Worm (Caenorhabditis elegans) whole organism, young adult: Measurements from ENCODE around the gene zip-8.

Experiments
- B0336.3 ChIP-seq: fragments of 200-800 bp; sonication (Bioruptor generic); IDR thresholded peaks from 2 replicates; pipeline ENCODE4 v1.3.6; 2022; ENCODE audit warnings: missing genetic modification characterization, missing compliant biosample characterization
- C17E4.6 ChIP-seq: fragments of 200-800 bp; sonication (Bioruptor generic); IDR thresholded peaks from 2 replicates; pipeline ENCODE4 v1.3.6; 2022; ENCODE audit warnings: missing genetic modification reagents, missing genetic modification characterization, missing compliant biosample characterization
- D2030.7 ChIP-seq: fragments of 200-800 bp; sonication (Bioruptor generic); IDR thresholded peaks from 2 replicates; pipeline ENCODE4 v1.3.6; 2022; ENCODE audit warnings: missing genetic modification reagents, missing genetic modification characterization, missing compliant biosample characterization
- F10E7.11 ChIP-seq: sonication (generic microtip); optimal IDR thresholded peaks from 2 replicates; lab custom pipeline; 2017; ENCODE audit warnings: mild to moderate bottlenecking, missing genetic modification characterization, moderate library complexity, missing compliant biosample characterization
- F33H1.4 ChIP-seq: fragments of 200-800 bp; sonication (Bioruptor generic); IDR thresholded peaks from 2 replicates; pipeline ENCODE4 v1.3.6; 2022; ENCODE audit warnings: missing genetic modification reagents, missing genetic modification characterization, missing compliant biosample characterization
- F39B2.1 ChIP-seq: fragments of 200-800 bp; sonication (Bioruptor generic); IDR thresholded peaks from 2 replicates; pipeline ENCODE4 v1.3.6; 2022; ENCODE audit warnings: missing genetic modification reagents, missing genetic modification characterization, missing compliant biosample characterization
- K12H6.12 ChIP-seq: fragments of 200-800 bp; sonication (Bioruptor generic); optimal IDR thresholded peaks from 2 replicates; lab custom pipeline; 2018; ENCODE audit warnings: mild to moderate bottlenecking, missing genetic modification characterization, missing compliant biosample characterization
- Y53G8AR.9 ChIP-seq: fragments of 200-800 bp; sonication (Bioruptor generic); conservative IDR thresholded peaks from 2 replicates; pipeline ENCODE4 v1.3.6; 2022; ENCODE audit warnings: missing genetic modification reagents, missing genetic modification characterization, missing compliant biosample characterization
- Y56A3A.18 ChIP-seq: fragments of 200-800 bp; sonication (Bioruptor generic); IDR thresholded peaks from 2 replicates; pipeline ENCODE4 v1.3.6; 2022; ENCODE audit warnings: missing genetic modification reagents, missing genetic modification characterization, missing compliant biosample characterization
- Y79H2A.3 ChIP-seq: fragments of 200-800 bp; sonication (Bioruptor generic); conservative IDR thresholded peaks from 2 replicates; pipeline ENCODE4 v1.3.6; 2022; ENCODE audit warnings: missing genetic modification reagents, missing genetic modification characterization, missing compliant biosample characterization
- ZK185.1 ChIP-seq: sonication (generic microtip); optimal IDR thresholded peaks from 2 replicates; lab custom pipeline; 2016; ENCODE audit warnings: mild to moderate bottlenecking, missing genetic modification characterization, missing compliant biosample characterization; ENCODE audit not compliant: poor library complexity, severe bottlenecking
- aptf-2 ChIP-seq: fragments of 200-800 bp; sonication (Bioruptor generic); conservative IDR thresholded peaks from 2 replicates; pipeline ENCODE4 v1.3.6; 2022; ENCODE audit warnings: missing genetic modification reagents, missing genetic modification characterization, missing compliant biosample characterization
- attf-5 ChIP-seq: fragments of 200-800 bp; sonication (Bioruptor generic); optimal IDR thresholded peaks from 2 replicates; lab custom pipeline; 2018; ENCODE audit warnings: mild to moderate bottlenecking, missing genetic modification characterization, missing compliant biosample characterization
- attf-6 ChIP-seq: fragments of 200-800 bp; sonication (Bioruptor generic); IDR thresholded peaks from 2 replicates; pipeline ENCODE4 v1.3.6; 2022; ENCODE audit warnings: missing genetic modification reagents, missing genetic modification characterization, missing compliant biosample characterization
- ccch-3 ChIP-seq: fragments of 200-800 bp; sonication (Bioruptor generic); optimal IDR thresholded peaks from 2 replicates; lab custom pipeline; 2018; ENCODE audit warnings: mild to moderate bottlenecking, missing genetic modification characterization, missing compliant biosample characterization
- ceh-79 ChIP-seq: sonication (generic microtip); optimal IDR thresholded peaks from 2 replicates; lab custom pipeline; 2017; ENCODE audit warnings: mild to moderate bottlenecking, missing genetic modification characterization, missing compliant biosample characterization
- ceh-91 ChIP-seq: fragments of 200-800 bp; sonication (Bioruptor generic); IDR thresholded peaks from 2 replicates; pipeline ENCODE4 v1.3.6; 2022; ENCODE audit warnings: missing genetic modification reagents, missing genetic modification characterization, missing compliant biosample characterization
- chd-7 ChIP-seq: sonication (generic microtip); optimal IDR thresholded peaks from 2 replicates; lab custom pipeline; 2016; ENCODE audit warnings: mild to moderate bottlenecking, missing genetic modification characterization, moderate library complexity, missing compliant biosample characterization
- die-1 ChIP-seq: sonication (generic microtip); optimal IDR thresholded peaks from 2 replicates; lab custom pipeline; 2016; ENCODE audit warnings: missing genotype, mild to moderate bottlenecking, missing genetic modification characterization, missing compliant biosample characterization
- dpff-1 ChIP-seq: sonication (generic microtip); optimal IDR thresholded peaks from 2 replicates; lab custom pipeline; 2017; ENCODE audit warnings: mild to moderate bottlenecking, missing genetic modification characterization, missing compliant biosample characterization
- dpl-1 ChIP-seq: fragments of 150-350 bp; optimal IDR thresholded peaks from 2 replicates; lab custom pipeline; 2014; ENCODE audit warnings: missing biosample characterization, missing genetic modification reagents, missing genetic modification characterization
- efl-1 ChIP-seq: fragments of 150-350 bp; optimal IDR thresholded peaks from 2 replicates; lab custom pipeline; 2014; ENCODE audit warnings: missing biosample characterization, missing genetic modification reagents, missing genetic modification characterization
- him-1 ChIP-seq: sonication (generic microtip); optimal IDR thresholded peaks from 2 replicates; lab custom pipeline; 2016; ENCODE audit warnings: missing genotype, missing genetic modification reagents, missing genetic modification characterization, missing compliant biosample characterization
- hlh-12 ChIP-seq: sonication (generic microtip); optimal IDR thresholded peaks from 2 replicates; lab custom pipeline; 2016; ENCODE audit warnings: missing genetic modification characterization, missing compliant biosample characterization
- hrde-1 ChIP-seq: sonication (generic microtip); optimal IDR thresholded peaks from 2 replicates; lab custom pipeline; 2016; ENCODE audit warnings: missing genetic modification characterization, mild to moderate bottlenecking, missing compliant biosample characterization, moderate library complexity, missing genotype, missing genetic modification reagents, borderline replicate concordance
- hsf-1 ChIP-seq: fragments of 200-800 bp; sonication (Bioruptor generic); IDR thresholded peaks from 2 replicates; pipeline ENCODE4 v1.3.6; 2022; ENCODE audit warnings: missing genetic modification reagents, missing genetic modification characterization, missing compliant biosample characterization
- lag-1 ChIP-seq: fragments of 200-800 bp; sonication (Bioruptor generic); IDR thresholded peaks from 2 replicates; pipeline ENCODE4 v1.3.6; 2022; ENCODE audit warnings: missing genetic modification reagents, missing genetic modification characterization, missing compliant biosample characterization
- lin-54 ChIP-seq: fragments of 200-800 bp; sonication (Bioruptor generic); optimal IDR thresholded peaks from 2 replicates; lab custom pipeline; 2018; ENCODE audit warnings: mild to moderate bottlenecking, missing genetic modification characterization, missing compliant biosample characterization
- lsl-1 ChIP-seq: fragments of 200-800 bp; sonication (Bioruptor generic); optimal IDR thresholded peaks from 2 replicates; lab custom pipeline; 2018; ENCODE audit warnings: mild to moderate bottlenecking, missing genetic modification characterization, moderate library complexity, missing compliant biosample characterization
- madf-6 ChIP-seq: fragments of 200-800 bp; sonication (Bioruptor generic); IDR thresholded peaks from 2 replicates; pipeline ENCODE4 v1.3.6; 2022; ENCODE audit warnings: missing genetic modification reagents, missing genetic modification characterization, missing compliant biosample characterization
- madf-8 ChIP-seq: fragments of 200-800 bp; sonication (Bioruptor generic); conservative IDR thresholded peaks from 2 replicates; pipeline ENCODE4 v1.3.6; 2022; ENCODE audit warnings: missing genetic modification reagents, missing genetic modification characterization, missing compliant biosample characterization
- mcd-1 ChIP-seq: fragments of 200-800 bp; sonication (Bioruptor generic); IDR thresholded peaks from 2 replicates; pipeline ENCODE4 v1.3.6; 2022; ENCODE audit warnings: missing genetic modification reagents, missing genetic modification characterization, missing compliant biosample characterization
- mel-28 ChIP-seq: sonication (generic microtip); optimal IDR thresholded peaks from 2 replicates; lab custom pipeline; 2016; ENCODE audit warnings: borderline replicate concordance, mild to moderate bottlenecking, missing genetic modification characterization, missing compliant biosample characterization
- mxl-1 ChIP-seq: sonication (generic microtip); optimal IDR thresholded peaks from 2 replicates; lab custom pipeline; 2016; ENCODE audit warnings: missing genetic modification characterization, missing compliant biosample characterization
- nfya-1 ChIP-seq: sonication (generic microtip); optimal IDR thresholded peaks from 2 replicates; lab custom pipeline; 2017; ENCODE audit warnings: antibody characterized with exemption, missing compliant biosample characterization, missing genetic modification characterization, borderline replicate concordance; ENCODE audit not compliant: insufficient read depth
- pha-4 ChIP-seq: fragments of 150-350 bp; sonication (generic microtip); optimal IDR thresholded peaks from 2 replicates; lab custom pipeline; 2014; ENCODE audit warnings: missing biosample characterization, missing genetic modification reagents, missing genetic modification characterization
- repo-1 ChIP-seq: sonication (generic microtip); optimal IDR thresholded peaks from 2 replicates; lab custom pipeline; 2017; ENCODE audit warnings: mild to moderate bottlenecking, missing genetic modification characterization, missing compliant biosample characterization
- snpc-1.1 ChIP-seq: sonication (generic microtip); optimal IDR thresholded peaks from 2 replicates; lab custom pipeline; 2017; ENCODE audit warnings: missing genetic modification characterization, mild to moderate bottlenecking, missing compliant biosample characterization, antibody characterized with exemption, moderate library complexity, missing genotype, missing genetic modification reagents; ENCODE audit not compliant: insufficient read depth
- snpc-3.4 ChIP-seq: sonication (generic microtip); optimal IDR thresholded peaks from 2 replicates; lab custom pipeline; 2017; ENCODE audit warnings: missing genetic modification characterization, mild to moderate bottlenecking, missing compliant biosample characterization, antibody characterized with exemption, moderate library complexity, missing genotype, missing genetic modification reagents
- somi-1 ChIP-seq: fragments of 200-800 bp; sonication (Bioruptor generic); optimal IDR thresholded peaks from 2 replicates; lab custom pipeline; 2018; ENCODE audit warnings: mild to moderate bottlenecking, missing genetic modification characterization, missing compliant biosample characterization
- sptf-2 ChIP-seq: fragments of 200-800 bp; sonication (Bioruptor generic); optimal IDR thresholded peaks from 2 replicates; lab custom pipeline; 2018; ENCODE audit warnings: mild to moderate bottlenecking, missing genetic modification characterization, missing compliant biosample characterization
- unc-130 ChIP-seq: sonication (generic microtip); optimal IDR thresholded peaks from 2 replicates; lab custom pipeline; 2016; ENCODE audit warnings: missing genetic modification reagents, missing genetic modification characterization, missing compliant biosample characterization
- xnd-1 ChIP-seq: sonication (generic microtip); optimal IDR thresholded peaks from 2 replicates; lab custom pipeline; 2016; ENCODE audit warnings: missing genotype, missing genetic modification reagents, missing genetic modification characterization, missing compliant biosample characterization
- zfh-2 ChIP-seq: fragments of 200-800 bp; sonication (Bioruptor generic); conservative IDR thresholded peaks from 2 replicates; pipeline ENCODE4 v1.3.6; 2022; ENCODE audit warnings: missing genetic modification reagents, missing genetic modification characterization, missing compliant biosample characterization
- ztf-28 ChIP-seq: fragments of 200-800 bp; sonication (Bioruptor generic); IDR thresholded peaks from 2 replicates; pipeline ENCODE4 v1.3.6; 2022; ENCODE audit warnings: missing genetic modification reagents, missing genetic modification characterization, missing compliant biosample characterization
- ztf-6 ChIP-seq: fragments of 200-800 bp; sonication (Bioruptor generic); IDR thresholded peaks from 2 replicates; pipeline ENCODE4 v1.3.6; 2022; ENCODE audit warnings: missing genetic modification reagents, missing genetic modification characterization, missing compliant biosample characterization

zip-8 gene

DNA sequence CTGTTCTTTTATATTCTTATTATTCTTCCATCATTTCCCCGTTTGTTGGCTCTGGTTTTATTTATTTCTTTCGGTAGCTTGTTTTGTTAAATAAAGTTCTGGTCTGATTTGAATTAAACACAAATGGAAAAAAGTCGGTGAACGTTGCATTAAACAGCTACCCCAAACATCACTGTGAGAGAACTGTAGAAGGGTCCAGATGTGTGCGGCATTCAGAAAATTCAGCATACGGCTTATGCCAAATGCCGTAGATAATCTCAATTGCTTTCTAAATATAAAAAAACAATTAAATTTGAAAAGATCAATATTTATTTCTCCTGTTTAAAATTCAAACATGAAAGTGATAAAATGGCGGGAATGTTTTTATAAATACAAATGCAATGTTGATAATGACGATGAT, 38.9 kb upstream of the zip-8 start:
- TF ChIP-seq attf-5 (GFP tag; lab: Kevin White, UChicago) (no peak), repo-1 (no peak), hlh-12 (tag; lab: Kevin White, UChicago) (no peak), Y56A3A.18 (peak; percentile 14; the same call in 1 of the 2 replicates), dpl-1 (GFP tag; lab: Kevin White, UChicago) (no peak), madf-8 (GFP tag; lab: Robert Waterston, UW) (no peak), D2030.7 (peak; percentile 43; the same call in 1 of the 2 replicates), dpff-1 (tag; lab: Kevin White, UChicago) (no peak), chd-7 (tag; lab: Kevin White, UChicago) (no peak), mxl-1 (no peak), aptf-2 (no peak), ztf-6 (no peak), zfh-2 (GFP tag; lab: Robert Waterston, UW) (no peak), die-1 (no peak), snpc-3.4 (peak; percentile 55), ceh-79 (tag; lab: Kevin White, UChicago) (no peak), lag-1 (GFP tag; lab: Robert Waterston, UW) (no peak), mcd-1 (GFP tag; lab: Robert Waterston, UW) (no peak), pha-4 (tag; lab: Kevin White, UChicago) (no peak), unc-130 (GFP tag; lab: Kevin White, UChicago) (peak; percentile 41), C17E4.6 (GFP tag; lab: Robert Waterston, UW) (0 out of 2 replicates have a peak, but pooled peaks have one; percentile 46), B0336.3 (GFP tag; lab: Robert Waterston, UW) (0 out of 2 replicates have a peak, but pooled peaks have one; percentile 29), somi-1 (no peak), hrde-1 (peak; percentile 40), hsf-1 (GFP tag; lab: Robert Waterston, UW) (0 out of 2 replicates have a peak, but pooled peaks have one; percentile 52), Y79H2A.3 (GFP tag; lab: Robert Waterston, UW) (0 out of 2 replicates have a peak, but pooled peaks have one; percentile 25), snpc-1.1 (no peak), lin-54 (GFP tag; lab: Kevin White, UChicago) (peak; percentile 19), lsl-1 (GFP tag; lab: Kevin White, UChicago) (peak; percentile 32), madf-6 (GFP tag; lab: Robert Waterston, UW) (0 out of 2 replicates have a peak, but pooled peaks have one; percentile 25), xnd-1 (tag; lab: Kevin White, UChicago) (peak; percentile 1), sptf-2 (no peak), him-1 (tag; lab: Kevin White, UChicago) (peak; percentile 84), efl-1 (GFP tag; lab: Kevin White, UChicago) (no peak), Y53G8AR.9 (GFP tag; lab: Robert Waterston, UW) (peak; percentile 41; the same call in 1 of the 2 replicates)

DNA sequence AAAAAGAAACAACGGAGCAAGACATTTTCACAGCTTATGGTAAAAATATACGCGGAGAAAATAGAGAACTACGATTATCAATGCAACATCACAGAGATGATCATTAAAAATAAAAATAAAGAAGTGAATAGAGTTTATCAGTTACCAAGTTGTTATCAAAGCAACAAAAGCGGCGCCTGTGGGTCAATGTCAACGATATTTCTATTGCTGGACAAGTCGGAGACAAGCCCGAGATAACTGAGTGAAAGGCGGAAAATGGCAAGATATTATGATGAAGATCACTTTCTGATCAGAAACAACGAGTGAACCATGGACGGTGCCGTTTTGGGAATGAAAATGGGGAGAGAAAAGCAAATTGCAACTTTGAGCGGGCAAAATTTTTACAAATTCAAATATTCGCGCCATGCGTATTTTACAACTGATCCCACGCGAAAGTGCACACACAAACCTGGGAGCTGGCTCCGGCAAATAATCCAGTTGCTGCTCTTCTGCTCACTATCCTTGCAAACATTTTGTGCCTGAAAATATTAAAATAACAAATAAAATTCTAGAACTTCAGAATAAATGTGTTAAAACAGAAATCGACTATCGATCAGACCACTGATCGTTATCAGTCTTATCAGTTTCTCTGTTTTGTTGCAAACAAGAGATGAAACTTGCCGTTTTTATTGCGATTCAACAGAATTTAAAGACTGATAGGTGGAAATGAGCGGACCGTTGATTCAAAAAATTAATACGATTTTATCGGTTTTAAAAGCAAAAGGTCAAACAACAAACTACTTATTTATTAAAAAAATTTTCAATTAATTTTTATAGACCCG, 36.2 kb upstream of the zip-8 start, which contains the start of gene mel-32:
mel-32 (minus strand) TSS at position 696 of the 821 bp plus-strand sequence.
- TF ChIP-seq nfya-1 (no peak), repo-1 (peak; percentile 38), ZK185.1 (tag; lab: Kevin White, UChicago) (peak; percentile 64), ztf-28 (GFP tag; lab: Robert Waterston, UW) (0 out of 2 replicates have a peak, but pooled peaks have one; percentile 33), ceh-91 (GFP tag; lab: Robert Waterston, UW) (peak; percentile 92), F39B2.1 (GFP tag; lab: Robert Waterston, UW) (no peak), D2030.7 (peak; percentile 91), attf-6 (0 out of 2 replicates have a peak, but pooled peaks have one; percentile 58), ccch-3 (GFP tag; lab: Kevin White, UChicago) (no peak), C17E4.6 (GFP tag; lab: Robert Waterston, UW) (peak; percentile 65; the same call in 1 of the 2 replicates), madf-8 (GFP tag; lab: Robert Waterston, UW) (peak; percentile 88), K12H6.12 (tag; lab: Kevin White, UChicago) (no peak), mel-28 (tag; lab: Kevin White, UChicago) (no peak), efl-1 (GFP tag; lab: Kevin White, UChicago) (peak; percentile 97), F10E7.11 (no peak), F33H1.4 (peak; percentile 76)
